Worm (Caenorhabditis elegans) whole organism, L1 larva: ENCODE results near the gene srh-39.

Source experiments
- F16B12.6 ChIP-seq: fragments of 150-350 bp; optimal IDR thresholded peaks from 2 replicates; lab custom pipeline; 2014; ENCODE audit warnings: missing biosample characterization, missing genetic modification characterization
- Y116A8C.19 ChIP-seq: sonication (generic microtip); optimal IDR thresholded peaks from 2 replicates; lab custom pipeline; 2016; ENCODE audit warnings: missing compliant biosample characterization, missing genetic modification characterization, borderline replicate concordance
- ama-1 ChIP-seq: fragments of 150-350 bp; optimal IDR thresholded peaks from 2 replicates; lab custom pipeline; 2014
- blmp-1 ChIP-seq: fragments of 150-350 bp; optimal IDR thresholded peaks from 2 replicates; lab custom pipeline; 2014; ENCODE audit warnings: missing biosample characterization, missing genetic modification characterization
- ceh-90 ChIP-seq: sonication (generic microtip); optimal IDR thresholded peaks from 2 replicates; lab custom pipeline; 2016; ENCODE audit warnings: missing genetic modification characterization, missing compliant biosample characterization
- ces-1 ChIP-seq: fragments of 150-350 bp; optimal IDR thresholded peaks from 2 replicates; lab custom pipeline; 2014; ENCODE audit warnings: missing biosample characterization, missing genetic modification reagents, missing genetic modification characterization
- dpl-1 ChIP-seq, 3 experiments: fragments of 150-350 bp in 2 of 3; sonication (generic microtip) in 1 of 3; optimal IDR thresholded peaks; 2 replicates each; lab custom pipeline; 2014 to 2017; ENCODE audit warnings: missing biosample characterization in 3 of 3, missing genetic modification characterization in 3 of 3, missing genetic modification reagents in 3 of 3
- dsc-1 ChIP-seq: sonication (generic microtip); optimal IDR thresholded peaks from 2 replicates; lab custom pipeline; 2016; ENCODE audit warnings: mild to moderate bottlenecking, missing genetic modification characterization, missing compliant biosample characterization
- efl-1 ChIP-seq, 4 experiments: fragments of 150-350 bp; optimal IDR thresholded peaks in 3 of 4; peaks in 1 of 4; 1 replicate in 1 of 4; 2 replicates in 3 of 4; lab custom pipeline; 2014; ENCODE audit warnings: missing biosample characterization in 2 of 4, missing genetic modification characterization in 2 of 4, missing genetic modification reagents in 2 of 4
- efl-3 ChIP-seq: fragments of 200-800 bp; sonication (Bioruptor generic); optimal IDR thresholded peaks from 2 replicates; lab custom pipeline; 2018; ENCODE audit warnings: mild to moderate bottlenecking, missing genetic modification characterization, missing compliant biosample characterization
- elt-3 ChIP-seq, 6 experiments: fragments of 150-350 bp in 1 of 6; sonication (generic microtip); optimal IDR thresholded peaks; 2 replicates each; lab custom pipeline; 2017 to 2018; ENCODE audit warnings: missing biosample characterization in 6 of 6, missing genetic modification characterization in 6 of 6, inconsistent platforms in 1 of 6
- ets-5 ChIP-seq: fragments of 200-800 bp; sonication (Bioruptor generic); IDR thresholded peaks from 2 replicates; pipeline ENCODE4 v1.3.6; 2022; ENCODE audit warnings: missing genetic modification characterization, missing compliant biosample characterization
- fkh-10 ChIP-seq: sonication (generic microtip); optimal IDR thresholded peaks from 2 replicates; lab custom pipeline; 2017; ENCODE audit warnings: missing biosample characterization, missing genetic modification reagents, missing genetic modification characterization
- fkh-8 ChIP-seq: sonication (generic microtip); optimal IDR thresholded peaks from 2 replicates; lab custom pipeline; 2016; ENCODE audit warnings: mild to moderate bottlenecking, missing genetic modification characterization, missing compliant biosample characterization
- fos-1 ChIP-seq: fragments of 150-350 bp; optimal IDR thresholded peaks from 2 replicates; lab custom pipeline; 2014; ENCODE audit warnings: missing biosample characterization, missing genetic modification characterization
- isw-1 ChIP-seq: fragments of 200-800 bp; sonication (Bioruptor generic); IDR thresholded peaks from 2 replicates; pipeline ENCODE4 v1.3.6; 2022; ENCODE audit warnings: missing genetic modification characterization, missing compliant biosample characterization
- lin-13 ChIP-seq: fragments of 150-350 bp; optimal IDR thresholded peaks from 2 replicates; lab custom pipeline; 2014; ENCODE audit warnings: missing biosample characterization, missing genetic modification reagents, missing genetic modification characterization
- lin-14 ChIP-seq: fragments of 200-800 bp; sonication (Bioruptor generic); optimal IDR thresholded peaks from 2 replicates; lab custom pipeline; 2018; ENCODE audit warnings: mild to moderate bottlenecking, missing genetic modification characterization, moderate library complexity, missing compliant biosample characterization
- lin-15B ChIP-seq: fragments of 150-350 bp; sonication (generic microtip); optimal IDR thresholded peaks from 3 replicates; lab custom pipeline; 2014; ENCODE audit warnings: missing biosample characterization, missing genetic modification characterization
- lin-35 ChIP-seq, 2 experiments: fragments of 150-350 bp; optimal IDR thresholded peaks; 2 replicates each; lab custom pipeline; 2014; ENCODE audit warnings: missing biosample characterization in 2 of 2, missing genetic modification characterization in 2 of 2, missing genetic modification reagents in 2 of 2
- lin-39 ChIP-seq: fragments of 150-350 bp; optimal IDR thresholded peaks from 2 replicates; lab custom pipeline; 2014; ENCODE audit warnings: missing biosample characterization, missing genetic modification reagents, missing genetic modification characterization
- lsy-2 ChIP-seq, 2 experiments: fragments of 150-350 bp; optimal IDR thresholded peaks; 2 replicates each; lab custom pipeline; 2014; ENCODE audit warnings: missing biosample characterization in 2 of 2, missing genetic modification characterization in 2 of 2
- mep-1 ChIP-seq: fragments of 150-350 bp; optimal IDR thresholded peaks from 2 replicates; lab custom pipeline; 2014; ENCODE audit warnings: missing biosample characterization, missing genetic modification characterization
- nhr-11 ChIP-seq: fragments of 150-350 bp; optimal IDR thresholded peaks from 2 replicates; lab custom pipeline; 2014; ENCODE audit warnings: missing biosample characterization, missing genetic modification characterization
- nhr-12 ChIP-seq: sonication (generic microtip); optimal IDR thresholded peaks from 2 replicates; lab custom pipeline; 2017; ENCODE audit warnings: missing biosample characterization, missing genetic modification characterization
- nhr-19 ChIP-seq: fragments of 200-800 bp; sonication (Bioruptor generic); conservative IDR thresholded peaks from 2 replicates; pipeline ENCODE4 v1.3.6; 2022; ENCODE audit warnings: missing genetic modification characterization, missing compliant biosample characterization
- nhr-237 ChIP-seq: fragments of 150-350 bp; optimal IDR thresholded peaks from 2 replicates; lab custom pipeline; 2014; ENCODE audit warnings: missing biosample characterization, missing genetic modification characterization
- nhr-47 ChIP-seq: sonication (generic microtip); optimal IDR thresholded peaks from 2 replicates; lab custom pipeline; 2016; ENCODE audit warnings: mild to moderate bottlenecking, missing genetic modification characterization, moderate library complexity, missing compliant biosample characterization
- nhr-76 ChIP-seq: sonication (generic microtip); optimal IDR thresholded peaks from 2 replicates; lab custom pipeline; 2017; ENCODE audit warnings: missing biosample characterization, missing genetic modification characterization
- nhr-85 ChIP-seq: sonication (generic microtip); peaks from one replicate; lab custom pipeline; 2016; ENCODE audit warnings: missing genetic modification characterization, inconsistent platforms, missing compliant biosample characterization
- rnt-1 ChIP-seq: sonication (generic microtip); optimal IDR thresholded peaks from 2 replicates; lab custom pipeline; 2016; ENCODE audit warnings: mild to moderate bottlenecking, missing genetic modification characterization, moderate library complexity, missing compliant biosample characterization
- skn-1 ChIP-seq: fragments of 150-350 bp; optimal IDR thresholded peaks from 2 replicates; lab custom pipeline; 2014; ENCODE audit warnings: missing biosample characterization, missing genetic modification characterization
- snu-23 ChIP-seq: sonication (generic microtip); optimal IDR thresholded peaks from 2 replicates; lab custom pipeline; 2016; ENCODE audit warnings: missing genetic modification characterization, missing compliant biosample characterization
- tbx-2 ChIP-seq: sonication (generic microtip); optimal IDR thresholded peaks from 2 replicates; lab custom pipeline; 2016; ENCODE audit warnings: missing genetic modification characterization, missing compliant biosample characterization
- tlp-1 ChIP-seq: fragments of 150-350 bp; optimal IDR thresholded peaks from 2 replicates; lab custom pipeline; 2014; ENCODE audit warnings: missing biosample characterization, missing genetic modification characterization
- unc-86 ChIP-seq: sonication (generic microtip); optimal IDR thresholded peaks from 2 replicates; lab custom pipeline; 2016; ENCODE audit warnings: missing genetic modification characterization, missing compliant biosample characterization
- unc-98 ChIP-seq: fragments of 200-800 bp; sonication (Bioruptor generic); IDR thresholded peaks from 2 replicates; pipeline ENCODE4 v1.3.6; 2022; ENCODE audit warnings: missing genetic modification characterization, missing compliant biosample characterization
- zag-1 ChIP-seq: fragments of 150-350 bp; optimal IDR thresholded peaks from 2 replicates; lab custom pipeline; 2014; ENCODE audit warnings: missing biosample characterization, missing genetic modification characterization

Gene srh-39

ce11 chrII:7806054-7806453, 40.7 kb upstream of the srh-39 start:
- TF ChIP-seq lin-13 (GFP tag; lab: Kevin White, UChicago), result no peak
- TF ChIP-seq fos-1 (tag; lab: Kevin White, UChicago), result no peak
- TF ChIP-seq dpl-1 (GFP tag; optimal IDR thresholded peaks at IDR 0.05; lab: Kevin White, UChicago), result peak; percentile 17 to 50 (median 40)
- no peak for TF ChIP-seq isw-1 (GFP tag; lab: Robert Waterston, UW)
- TF ChIP-seq lin-14, result peak; percentile 17
- peak; percentile 53 for TF ChIP-seq blmp-1
- peak; percentile 18 for TF ChIP-seq nhr-85 (tag; lab: Kevin White, UChicago)
- peak in 1 of 2 experiments; percentile 11 for TF ChIP-seq efl-1 (optimal IDR thresholded peaks at IDR 0.05; lab: Kevin White, UChicago)
- TF ChIP-seq efl-1 (GFP tag; optimal IDR thresholded peaks at IDR 0.05 in 1 of 2; lab: Kevin White, UChicago), result peak; percentile 46 to 94
- TF ChIP-seq nhr-19 (GFP tag; lab: Robert Waterston, UW), result no peak
- TF ChIP-seq lin-35 (GFP tag; optimal IDR thresholded peaks at IDR 0.05; lab: Kevin White, UChicago), result peak in 1 of 2 experiments; percentile 63
- no peak for TF ChIP-seq F16B12.6 (tag; lab: Kevin White, UChicago)

- TF ChIP-seq mep-1, result no peak
- peak; percentile 49 for TF ChIP-seq blmp-1
- peak; percentile 49 for TF ChIP-seq nhr-85 (tag; lab: Kevin White, UChicago)
- no peak for TF ChIP-seq lin-39 (tag; lab: Kevin White, UChicago)
- TF ChIP-seq lin-14, result peak; percentile 18
- TF ChIP-seq nhr-76 (tag; lab: Kevin White, UChicago), result no peak
- TF ChIP-seq tlp-1 (tag; lab: Kevin White, UChicago), result peak; percentile 1
These were observed 37.8 kb upstream of the srh-39 start for ce11 chrII:7803174-7803573.

ce11 chrII:7801899-7802298, 36.5 kb upstream of the srh-39 start:
- TF ChIP-seq tbx-2 (tag; lab: Kevin White, UChicago) (no peak), blmp-1 (peak; percentile 38), ama-1 (lab: Kevin White, UChicago) (no peak), lin-14 (peak; percentile 56), skn-1 (tag; lab: Kevin White, UChicago) (no peak), nhr-85 (tag; lab: Kevin White, UChicago) (peak; percentile 92), rnt-1 (tag; lab: Kevin White, UChicago) (peak; percentile 42), nhr-12 (tag; lab: Kevin White, UChicago) (no peak), efl-3 (GFP tag; lab: Kevin White, UChicago) (peak; percentile 6), tlp-1 (tag; lab: Kevin White, UChicago) (peak; percentile 20)

ce11 chrII:7801255-7801654, 35.9 kb upstream of the srh-39 start:
- no peak for TF ChIP-seq nhr-11 (tag; lab: Kevin White, UChicago)
- TF ChIP-seq ceh-90, result no peak
- TF ChIP-seq efl-1 (optimal IDR thresholded peaks at IDR 0.05; lab: Kevin White, UChicago), result no peak
- no peak for TF ChIP-seq efl-1 (GFP tag; optimal IDR thresholded peaks at IDR 0.05 in 1 of 2; lab: Kevin White, UChicago)
- no peak for TF ChIP-seq nhr-237
- TF ChIP-seq efl-3 (GFP tag; lab: Kevin White, UChicago), result no peak
- TF ChIP-seq unc-98, result no peak
- TF ChIP-seq lin-15B (tag; lab: Kevin White, UChicago), result no peak
- TF ChIP-seq elt-3 (tag; optimal IDR thresholded peaks at IDR 0.05; lab: Kevin White, UChicago), result no peak
- no peak for TF ChIP-seq isw-1 (GFP tag; lab: Robert Waterston, UW)
- TF ChIP-seq nhr-47, result no peak

ce11 chrII:7795299-7795698, 29.9 kb upstream of the srh-39 start:
- TF ChIP-seq fkh-10 (GFP tag; lab: Kevin White, UChicago) (peak; percentile 47), isw-1 (GFP tag; lab: Robert Waterston, UW) (no peak), lin-14 (peak; percentile 48)

- no peak for TF ChIP-seq ces-1
- no peak for TF ChIP-seq tlp-1 (tag; lab: Kevin White, UChicago)
- no peak for TF ChIP-seq Y116A8C.19 (tag; lab: Kevin White, UChicago)
- TF ChIP-seq skn-1 (tag; lab: Kevin White, UChicago), result no peak
- TF ChIP-seq nhr-85 (tag; lab: Kevin White, UChicago), result no peak
- TF ChIP-seq ets-5 (GFP tag; lab: Robert Waterston, UW), result no peak
- TF ChIP-seq ama-1 (lab: Kevin White, UChicago), result no peak
- TF ChIP-seq snu-23 (GFP tag; lab: Kevin White, UChicago), result no peak
- no peak for TF ChIP-seq zag-1 (tag; lab: Kevin White, UChicago)
- no peak for TF ChIP-seq lsy-2 (tag; optimal IDR thresholded peaks at IDR 0.05; lab: Kevin White, UChicago)
- TF ChIP-seq mep-1, result no peak
- no peak for TF ChIP-seq dsc-1 (tag; lab: Kevin White, UChicago)
- no peak for TF ChIP-seq fkh-8 (tag; lab: Kevin White, UChicago)
- TF ChIP-seq unc-98, result no peak
- no peak for TF ChIP-seq dpl-1 (GFP tag; optimal IDR thresholded peaks at IDR 0.05; lab: Kevin White, UChicago)
- no peak for TF ChIP-seq nhr-47
- TF ChIP-seq lin-15B (tag; lab: Kevin White, UChicago), result no peak
- no peak for TF ChIP-seq unc-86
- TF ChIP-seq, all 84 proteins: peak for 0
These were observed 28.9 kb upstream of the srh-39 start, which contains the start of gene glr-4 for ce11 chrII:7794222-7794621. glr-4 (minus strand) TSS chrII:7794322.
